Worm (Caenorhabditis elegans) whole organism, late embryonic: ENCODE results near the gene F15D4.6.

Source experiments
- ceh-2 ChIP-seq: sonication (generic microtip); optimal IDR thresholded peaks from 2 replicates; lab custom pipeline; 2016; ENCODE audit warnings: missing genotype, missing genetic modification characterization, missing compliant biosample characterization
- ceh-24 ChIP-seq: sonication (generic microtip); optimal IDR thresholded peaks from 2 replicates; lab custom pipeline; 2016; ENCODE audit warnings: mild to moderate bottlenecking, missing genetic modification characterization, missing compliant biosample characterization
- fkh-10 ChIP-seq: fragments of 150-350 bp; optimal IDR thresholded peaks from 2 replicates; lab custom pipeline; 2014; ENCODE audit warnings: missing biosample characterization, missing genetic modification reagents, missing genetic modification characterization
- lim-6 ChIP-seq: sonication (generic microtip); optimal IDR thresholded peaks from 2 replicates; lab custom pipeline; 2016; ENCODE audit warnings: missing genetic modification characterization, missing compliant biosample characterization
- lin-11 ChIP-seq: fragments of 200-800 bp; sonication (Bioruptor generic); optimal IDR thresholded peaks from 2 replicates; lab custom pipeline; 2018; ENCODE audit warnings: mild to moderate bottlenecking, missing genetic modification characterization, missing compliant biosample characterization
- pqm-1 ChIP-seq: sonication (generic microtip); optimal IDR thresholded peaks from 2 replicates; lab custom pipeline; 2016; ENCODE audit warnings: missing genetic modification characterization, missing compliant biosample characterization
- ref-2 ChIP-seq: sonication (generic microtip); optimal IDR thresholded peaks from 2 replicates; lab custom pipeline; 2016; ENCODE audit warnings: missing genetic modification characterization, missing compliant biosample characterization
- tbx-2 ChIP-seq: sonication (generic microtip); optimal IDR thresholded peaks from 2 replicates; lab custom pipeline; 2016; ENCODE audit warnings: missing genetic modification characterization, missing compliant biosample characterization
- ztf-16 ChIP-seq: sonication (generic microtip); optimal IDR thresholded peaks from 2 replicates; lab custom pipeline; 2017; ENCODE audit warnings: missing genetic modification characterization, missing compliant biosample characterization

DNA sequence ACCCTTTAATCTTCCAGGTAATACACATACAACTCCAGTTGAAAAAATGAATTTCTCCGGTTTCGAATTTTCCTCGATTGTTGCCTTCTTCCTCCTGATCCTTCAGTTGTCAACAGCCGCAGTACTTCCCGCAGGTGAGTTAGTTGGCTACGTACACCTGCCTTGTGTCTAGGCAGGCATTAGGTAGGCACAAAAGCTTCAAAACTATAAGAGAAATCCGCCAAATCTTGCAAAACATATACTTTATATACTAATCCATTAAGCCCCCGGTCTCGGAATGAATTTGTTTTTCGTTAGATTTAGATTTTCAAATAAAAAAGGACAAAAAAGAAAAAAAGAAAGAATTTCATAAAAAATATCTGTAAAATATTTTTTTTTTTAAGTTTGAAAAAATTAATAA, 13.7 kb upstream of the F15D4.6 start, which contains the start of gene flp-16:
- TF ChIP-seq fkh-10 (GFP tag; lab: Kevin White, UChicago) (no peak), tbx-2 (tag; lab: Kevin White, UChicago) (no peak), ceh-24 (tag; lab: Kevin White, UChicago) (no peak), pqm-1 (tag; lab: Kevin White, UChicago) (no peak), lim-6 (tag; lab: Kevin White, UChicago) (no peak), ztf-16 (tag; lab: Kevin White, UChicago) (no peak), lin-11 (tag; lab: Kevin White, UChicago) (no peak), ref-2 (tag; lab: Kevin White, UChicago) (no peak), ceh-2 (no peak)
